Fruit fly (Drosophila melanogaster) whole organism, wandering third instar larva: Measurements from ENCODE around the gene Acsf3.
A peak's percentile ranks its signal among the peaks of the same experiment; 100 is the strongest.

ENCODE experiments used
- Abd-B ChIP-seq: fragments of >200 bp; optimal IDR thresholded peaks from 2 replicates; lab custom pipeline; 2017; ENCODE audit warnings: missing biosample characterization, missing genetic modification characterization
- CG32264 ChIP-seq: fragments of 200-800 bp; sonication (Bioruptor generic); optimal IDR thresholded peaks from 2 replicates; lab custom pipeline; 2016; ENCODE audit warnings: missing biosample characterization, missing genetic modification characterization
- CG9705 ChIP-seq: fragments of 200-800 bp; sonication (Bioruptor generic); optimal IDR thresholded peaks from 2 replicates; lab custom pipeline; 2018; ENCODE audit warnings: missing biosample characterization, mild to moderate bottlenecking, missing genetic modification characterization
- CrebA ChIP-seq: fragments of 200-800 bp; sonication (Bioruptor generic); optimal IDR thresholded peaks from 2 replicates; lab custom pipeline; 2016; ENCODE audit warnings: missing biosample characterization, mild to moderate bottlenecking, missing genetic modification characterization, borderline replicate concordance
- Dfd ChIP-seq: fragments of >200 bp; optimal IDR thresholded peaks from 2 replicates; lab custom pipeline; 2017; ENCODE audit warnings: missing biosample characterization, missing genetic modification characterization
- Dif ChIP-seq: fragments of 200-275, 200-300 bp; sonication (Bioruptor generic); optimal IDR thresholded peaks from 2 replicates; lab custom pipeline; 2018; ENCODE audit warnings: missing biosample characterization, missing genetic modification characterization; ENCODE audit not compliant: partially characterized antibody
- GATAd ChIP-seq: sonication (Bioruptor generic); optimal IDR thresholded peaks from 2 replicates; lab custom pipeline; 2016; ENCODE audit warnings: missing biosample characterization, missing genetic modification characterization
- HLH106 ChIP-seq: fragments of 200-800 bp; optimal IDR thresholded peaks from 3 replicates; lab custom pipeline; 2019; ENCODE audit warnings: missing biosample characterization, mild to moderate bottlenecking, missing genetic modification characterization, moderate library complexity
- Hr78 ChIP-seq: fragments of >200 bp; optimal IDR thresholded peaks from 2 replicates; lab custom pipeline; 2017; ENCODE audit warnings: missing biosample characterization, missing genetic modification characterization
- Hr83 ChIP-seq: fragments of 200-300 bp; sonication (Bioruptor generic); optimal IDR thresholded peaks from 2 replicates; lab custom pipeline; 2016; ENCODE audit warnings: missing biosample characterization, mild to moderate bottlenecking, missing genetic modification characterization, moderate library complexity; ENCODE audit not compliant: poor library complexity, severe bottlenecking
- Jra ChIP-seq: sonication (Bioruptor generic); optimal IDR thresholded peaks from 2 replicates; lab custom pipeline; 2016; ENCODE audit warnings: missing biosample characterization, missing genetic modification characterization
- Mio ChIP-seq: sonication (Bioruptor generic); optimal IDR thresholded peaks from 2 replicates; lab custom pipeline; 2016; ENCODE audit warnings: missing biosample characterization, missing genetic modification characterization
- Myc ChIP-seq: fragments of >200 bp; optimal IDR thresholded peaks from 2 replicates; lab custom pipeline; 2017
- N ChIP-seq: fragments of >200 bp; optimal IDR thresholded peaks from 2 replicates; lab custom pipeline; 2018; ENCODE audit warnings: missing biosample characterization, missing external identifiers, missing genetic modification characterization
- OdsH ChIP-seq: fragments of 200-800 bp; sonication (Bioruptor generic); optimal IDR thresholded peaks from 2 replicates; lab custom pipeline; 2016; ENCODE audit warnings: missing biosample characterization, mild to moderate bottlenecking, missing genetic modification characterization
- Rel ChIP-seq, 2 experiments: fragments of 200-800 bp; sonication (Bioruptor generic) in 1 of 2; optimal IDR thresholded peaks; 2 replicates in 1 of 2; 3 replicates in 1 of 2; lab custom pipeline; 2016 to 2019; ENCODE audit warnings: mild to moderate bottlenecking in 2 of 2, missing biosample characterization in 2 of 2, missing genetic modification characterization in 2 of 2, moderate library complexity in 1 of 2
- Sp1 ChIP-seq: fragments of 200-800 bp; sonication (Bioruptor generic); optimal IDR thresholded peaks from 3 replicates; lab custom pipeline; 2019; ENCODE audit warnings: missing biosample characterization, mild to moderate bottlenecking, missing genetic modification characterization, moderate library complexity
- Vsx2 ChIP-seq: fragments of 200-300, 225-300 bp; sonication (Bioruptor generic); optimal IDR thresholded peaks from 2 replicates; lab custom pipeline; 2018; ENCODE audit warnings: missing biosample characterization, missing genetic modification characterization; ENCODE audit not compliant: partially characterized antibody
- br ChIP-seq: fragments of 200-800 bp; sonication (Bioruptor generic); optimal IDR thresholded peaks from 2 replicates; lab custom pipeline; 2016; ENCODE audit warnings: missing biosample characterization, missing genetic modification characterization
- brk ChIP-seq: fragments of 200-800 bp; sonication (Bioruptor generic); optimal IDR thresholded peaks from 2 replicates; lab custom pipeline; 2016; ENCODE audit warnings: missing biosample characterization, mild to moderate bottlenecking, missing genetic modification characterization
- dmrt93B ChIP-seq: fragments of 200-800 bp; sonication (Bioruptor generic); optimal IDR thresholded peaks from 2 replicates; lab custom pipeline; 2018; ENCODE audit warnings: missing biosample characterization, mild to moderate bottlenecking, missing genetic modification characterization
- dsf ChIP-seq: sonication (Bioruptor generic); optimal IDR thresholded peaks from 2 replicates; lab custom pipeline; 2016; ENCODE audit warnings: missing biosample characterization, missing genetic modification characterization, borderline replicate concordance
- ey ChIP-seq: fragments of 200-800 bp; sonication (Bioruptor generic); optimal IDR thresholded peaks from 2 replicates; lab custom pipeline; 2016; ENCODE audit warnings: missing biosample characterization, missing genetic modification characterization
- foxo ChIP-seq, 2 experiments: fragments of 200-800 bp; sonication (Bioruptor generic); optimal IDR thresholded peaks; 2 replicates in 1 of 2; 3 replicates in 1 of 2; lab custom pipeline; 2016 to 2017; ENCODE audit warnings: missing biosample characterization in 2 of 2, missing genetic modification characterization in 2 of 2
- fru ChIP-seq: fragments of 200-800 bp; sonication (Bioruptor generic); optimal IDR thresholded peaks from 3 replicates; lab custom pipeline; 2016; ENCODE audit warnings: missing biosample characterization, mild to moderate bottlenecking, missing genetic modification characterization
- h ChIP-seq: fragments of 200-800 bp; sonication (Bioruptor generic); optimal IDR thresholded peaks from 3 replicates; lab custom pipeline; 2016; ENCODE audit warnings: missing biosample characterization, mild to moderate bottlenecking, missing genetic modification characterization
- jim ChIP-seq: fragments of 175-275, 200-325 bp; sonication (Bioruptor generic); optimal IDR thresholded peaks from 2 replicates; lab custom pipeline; 2016; ENCODE audit warnings: missing biosample characterization, mild to moderate bottlenecking, missing genetic modification characterization
- lola ChIP-seq: fragments of >200 bp; optimal IDR thresholded peaks from 2 replicates; lab custom pipeline; 2017; ENCODE audit warnings: missing biosample characterization, missing genetic modification characterization
- pan ChIP-seq: fragments of >200 bp; optimal IDR thresholded peaks from 2 replicates; lab custom pipeline; 2017
- psq ChIP-seq: fragments of 200-800 bp; sonication (Bioruptor generic); optimal IDR thresholded peaks from 3 replicates; lab custom pipeline; 2017; ENCODE audit warnings: missing biosample characterization, mild to moderate bottlenecking, missing genetic modification characterization, moderate library complexity
- rgr ChIP-seq: fragments of 200-800 bp; sonication (Bioruptor generic); optimal IDR thresholded peaks from 3 replicates; lab custom pipeline; 2016; ENCODE audit warnings: missing biosample characterization, mild to moderate bottlenecking, missing genetic modification characterization
- sage ChIP-seq: fragments of 200-800 bp; sonication (Bioruptor generic); optimal IDR thresholded peaks from 2 replicates; lab custom pipeline; 2016; ENCODE audit warnings: missing biosample characterization, mild to moderate bottlenecking, missing genetic modification characterization
- sv ChIP-seq: fragments of 200-800 bp; sonication (Bioruptor generic); optimal IDR thresholded peaks from 3 replicates; lab custom pipeline; 2016; ENCODE audit warnings: missing biosample characterization, missing genetic modification characterization
- tai ChIP-seq: sonication (Bioruptor generic); optimal IDR thresholded peaks from 2 replicates; lab custom pipeline; 2016; ENCODE audit warnings: missing biosample characterization, missing genetic modification characterization
- usp ChIP-seq: fragments of >200 bp; optimal IDR thresholded peaks from 2 replicates; lab custom pipeline; 2017; ENCODE audit warnings: missing biosample characterization, missing genetic modification characterization
- woc ChIP-seq: sonication (Bioruptor generic); optimal IDR thresholded peaks from 2 replicates; lab custom pipeline; 2016; ENCODE audit warnings: missing biosample characterization, mild to moderate bottlenecking, missing genetic modification characterization

Gene Acsf3

DNA sequence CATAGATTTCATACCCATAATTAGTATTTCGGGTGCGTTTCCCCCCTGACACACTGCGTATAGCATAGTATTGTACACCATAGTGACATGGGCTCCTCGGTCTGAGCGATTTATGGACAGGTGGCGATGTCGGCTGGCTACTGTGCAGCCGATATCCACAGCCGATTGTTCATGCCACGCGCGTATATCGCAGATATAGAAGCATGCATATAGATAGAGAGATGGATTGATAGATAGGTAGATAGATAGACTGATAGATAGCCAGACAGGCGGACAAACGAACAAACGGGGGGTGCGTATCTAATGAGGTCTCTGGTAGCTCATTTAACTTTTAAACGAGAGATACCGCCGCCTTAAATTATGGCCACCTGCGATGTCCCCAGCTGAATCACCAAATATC is 32.9 kb upstream of the Acsf3 start:
- TF ChIP-seq dmrt93B (no peak), Sp1 (GFP tag; lab: Kevin White, UChicago) (no peak), CG32264 (no peak), N (GFP tag; lab: Kevin White, UChicago) (no peak), GATAd (GFP tag; lab: Kevin White, UChicago) (no peak), Hr83 (GFP tag; lab: Kevin White, UChicago) (no peak), sv (no peak), ey (no peak), br (GFP tag; lab: Kevin White, UChicago) (no peak), sage (GFP tag; lab: Kevin White, UChicago) (no peak), CrebA (GFP tag; lab: Kevin White, UChicago) (no peak)

DNA sequence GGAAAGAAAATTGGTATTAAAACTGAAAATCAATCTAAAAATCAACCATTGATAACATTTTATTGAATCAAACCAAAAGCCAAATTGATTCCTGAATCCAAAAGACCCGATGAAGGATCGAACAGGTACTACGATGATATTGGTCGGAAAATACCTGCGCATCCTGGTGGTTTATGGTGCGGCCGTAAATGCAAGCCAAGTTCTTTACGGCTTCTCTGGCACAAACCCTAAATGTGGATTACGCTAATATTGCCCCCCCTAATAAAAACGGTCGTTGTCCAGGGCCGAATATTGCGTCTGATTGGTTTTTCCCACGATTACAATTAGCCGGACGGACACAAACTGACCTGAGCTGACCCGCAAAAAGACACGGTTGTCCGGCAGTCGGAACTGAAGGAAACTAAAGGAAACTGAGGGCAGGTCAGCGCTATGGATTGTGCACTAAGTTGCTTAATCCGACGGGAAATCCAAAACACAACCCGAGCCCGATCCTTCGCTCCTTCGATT is 32.1 kb upstream of the Acsf3 start:
- TF ChIP-seq OdsH (GFP tag; lab: Kevin White, UChicago) = no peak
- no peak for TF ChIP-seq Myc (lab: Kevin White, UChicago)
- no peak for TF ChIP-seq fru (GFP tag; lab: Kevin White, UChicago)
- no peak for TF ChIP-seq Rel (GFP tag; optimal IDR thresholded peaks at IDR 0.05; lab: Kevin White, UChicago)
- TF ChIP-seq Rel (tag; optimal IDR thresholded peaks at IDR 0.05; lab: Kevin White, UChicago) = no peak
- TF ChIP-seq woc = no peak
- TF ChIP-seq h = no peak
- TF ChIP-seq Sp1 (GFP tag; lab: Kevin White, UChicago) = no peak
- no peak for TF ChIP-seq dsf (GFP tag; lab: Kevin White, UChicago)
- TF ChIP-seq Dfd (GFP tag; lab: Kevin White, UChicago) = no peak
- no peak for TF ChIP-seq sv
- TF ChIP-seq br (GFP tag; lab: Kevin White, UChicago) = no peak
- TF ChIP-seq Mio (GFP tag; lab: Kevin White, UChicago) = no peak
- no peak for TF ChIP-seq Hr83 (GFP tag; lab: Kevin White, UChicago)
- TF ChIP-seq CG9705 = no peak
- TF ChIP-seq rgr (GFP tag; lab: Kevin White, UChicago) = no peak
- TF ChIP-seq psq (GFP tag; lab: Kevin White, UChicago) = no peak
- no peak for TF ChIP-seq Abd-B
- no peak for TF ChIP-seq Jra (GFP tag; lab: Kevin White, UChicago)
- no peak for TF ChIP-seq Hr78 (GFP tag; lab: Kevin White, UChicago)

DNA sequence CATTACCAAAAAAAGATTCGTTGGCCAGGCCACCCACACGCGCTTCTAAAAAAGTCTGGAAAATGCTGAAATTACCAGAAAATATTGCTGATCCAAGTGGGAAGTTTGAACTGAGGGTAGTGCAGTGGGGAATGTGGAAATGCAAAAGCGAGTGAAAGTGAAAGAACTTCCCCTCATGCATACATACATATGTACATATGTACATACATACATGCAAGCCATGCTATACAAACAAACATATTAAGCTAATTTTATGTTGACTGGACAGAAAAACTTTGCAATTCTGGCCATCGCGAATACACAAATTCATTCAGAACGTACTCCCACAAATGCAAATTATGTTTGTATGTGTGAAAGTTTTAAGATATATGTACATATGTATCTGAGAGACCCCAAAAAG is 30.5 kb upstream of the Acsf3 start:
- TF ChIP-seq Sp1 (GFP tag; lab: Kevin White, UChicago) (no peak), dmrt93B (no peak), usp (GFP tag; lab: Kevin White, UChicago) (no peak), brk (GFP tag; lab: Kevin White, UChicago) (no peak), HLH106 (tag; lab: Kevin White, UChicago) (no peak), fru (GFP tag; lab: Kevin White, UChicago) (no peak)

DNA sequence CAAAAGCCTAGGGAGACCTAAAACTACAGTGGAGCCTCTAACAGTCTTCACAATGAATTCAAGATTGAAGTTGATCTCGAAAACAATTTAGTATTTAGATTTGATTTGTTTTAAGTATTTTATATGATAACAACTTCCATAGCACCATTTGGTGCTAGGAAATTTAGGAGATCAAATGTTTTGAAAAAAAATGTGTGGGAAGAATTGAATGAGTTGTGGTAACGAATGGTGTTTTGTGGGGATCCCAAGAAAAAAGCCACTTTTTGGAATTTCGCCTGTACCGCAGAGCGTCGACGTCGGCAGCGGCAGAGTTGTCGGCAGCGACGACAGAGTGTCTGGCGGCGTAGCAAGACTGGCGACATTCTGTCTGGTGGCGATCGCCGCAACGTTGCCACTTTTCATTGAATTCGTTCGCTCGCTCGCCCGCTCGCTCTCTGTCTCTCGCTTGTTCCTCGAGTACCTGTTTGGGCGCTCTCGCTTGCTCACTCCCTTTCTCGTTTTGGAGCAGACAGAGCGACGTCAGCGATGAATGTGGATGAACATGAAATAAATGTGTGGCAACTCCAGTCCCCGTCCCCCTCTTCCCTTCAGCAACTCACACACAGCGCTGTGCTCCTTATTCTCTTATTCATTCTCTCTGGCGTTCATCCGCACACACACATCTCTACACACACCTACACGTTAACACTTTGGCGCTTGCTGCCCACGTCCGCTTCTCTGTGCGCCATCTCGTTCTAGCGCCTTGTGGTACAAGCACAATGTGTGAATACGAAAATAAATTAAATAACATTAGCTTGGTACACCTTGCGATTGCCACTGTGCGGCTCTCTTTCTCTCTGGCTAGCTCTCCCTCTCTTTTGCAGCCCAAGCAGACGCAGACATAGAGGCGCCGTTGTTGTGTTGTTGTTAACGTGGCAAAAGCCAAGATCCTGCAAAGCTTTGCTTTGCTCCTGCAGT is 29.2 kb upstream of the Acsf3 start:
- TF ChIP-seq Sp1 (GFP tag; lab: Kevin White, UChicago) (peak; percentile 66), usp (GFP tag; lab: Kevin White, UChicago) (no peak), CG9705 (no peak), Myc (lab: Kevin White, UChicago) (no peak), psq (GFP tag; lab: Kevin White, UChicago) (peak; percentile 34), ey (peak; percentile 70), Rel (GFP tag; optimal IDR thresholded peaks at IDR 0.05; lab: Kevin White, UChicago) (no peak), Rel (tag; optimal IDR thresholded peaks at IDR 0.05; lab: Kevin White, UChicago) (peak; percentile 71), jim (GFP tag; lab: Kevin White, UChicago) (no peak), br (GFP tag; lab: Kevin White, UChicago) (peak; percentile 32), CG32264 (no peak), dsf (GFP tag; lab: Kevin White, UChicago) (peak; percentile 5), brk (GFP tag; lab: Kevin White, UChicago) (no peak), OdsH (GFP tag; lab: Kevin White, UChicago) (peak; percentile 26), Dfd (GFP tag; lab: Kevin White, UChicago) (no peak), N (GFP tag; lab: Kevin White, UChicago) (peak; percentile 70), Jra (GFP tag; lab: Kevin White, UChicago) (peak; percentile 36), foxo (GFP tag; optimal IDR thresholded peaks at IDR 0.05; lab: Kevin White, UChicago) (peak; percentile 1 to 56), Hr83 (GFP tag; lab: Kevin White, UChicago) (no peak), lola (GFP tag; lab: Kevin White, UChicago) (no peak), CrebA (GFP tag; lab: Kevin White, UChicago) (peak; percentile 60), tai (no peak), rgr (GFP tag; lab: Kevin White, UChicago) (peak; percentile 54), Hr78 (GFP tag; lab: Kevin White, UChicago) (no peak), h (peak; percentile 43), sv (peak; percentile 29), Dif (GFP tag; lab: Kevin White, UChicago) (peak; percentile 86), Abd-B (no peak), fru (GFP tag; lab: Kevin White, UChicago) (peak; percentile 58), woc (peak; percentile 30), Mio (GFP tag; lab: Kevin White, UChicago) (no peak), sage (GFP tag; lab: Kevin White, UChicago) (no peak), Vsx2 (GFP tag; lab: Kevin White, UChicago) (peak; percentile 79), HLH106 (tag; lab: Kevin White, UChicago) (peak; percentile 67), pan (lab: Kevin White, UChicago) (no peak), dmrt93B (peak; percentile 48)
